Worm (Caenorhabditis elegans): ENCODE measurements around the gene C34D10.1.

C34D10.1 gene

ce11 chrX:8037365-8037764 is 8.1 kb downstream of the C34D10.1 start (continued):
- TF ChIP-seq ztf-25 (GFP tag; IDR thresholded peaks at IDR 0.05) (peak; percentile 66; the same call in 1 of the 2 replicates), attf-6 (GFP tag; IDR thresholded peaks at IDR 0.05) (peak; percentile 31; the same call in 1 of the 2 replicates), Y56A3A.18 (GFP tag; IDR thresholded peaks at IDR 0.05) (0 out of 2 replicates have a peak, but pooled peaks have one; percentile 55)

- no peak for TF ChIP-seq cebp-2 (GFP tag; IDR thresholded peaks at IDR 0.05)
- TF ChIP-seq rcor-1 (GFP tag; IDR thresholded peaks at IDR 0.05): no peak
- TF ChIP-seq let-607 (tag; optimal IDR thresholded peaks at IDR 0.05): no peak
- TF ChIP-seq ztf-18 (tag; optimal IDR thresholded peaks at IDR 0.05): no peak
- no peak for TF ChIP-seq hlh-12 (tag; optimal IDR thresholded peaks at IDR 0.05)
- TF ChIP-seq dpff-1 (tag; optimal IDR thresholded peaks at IDR 0.05): no peak
- no peak for TF ChIP-seq Y56A3A.18 (GFP tag; IDR thresholded peaks at IDR 0.05)
- no peak for TF ChIP-seq lin-40 (tag; optimal IDR thresholded peaks at IDR 0.05)
- no peak for TF ChIP-seq nfyb-1 (GFP tag; IDR thresholded peaks at IDR 0.05)
- TF ChIP-seq attf-3 (GFP tag; conservative IDR thresholded peaks at IDR 0.05): no peak
- no peak for TF ChIP-seq unc-130 (GFP tag; optimal IDR thresholded peaks at IDR 0.05)
- TF ChIP-seq nhr-120 (GFP tag; IDR thresholded peaks at IDR 0.05): no peak
- TF ChIP-seq madf-6 (GFP tag; IDR thresholded peaks at IDR 0.05): no peak
- TF ChIP-seq him-1 (tag; optimal IDR thresholded peaks at IDR 0.05): no peak
Observed at ce11 chrX:8040967-8041366, 11.7 kb downstream of the C34D10.1 start, which contains the start of gene xol-1. Gene xol-1 (plus strand): TSS chrX:8041313.

ce11 chrX:8045152-8045551 is 15.9 kb downstream of the C34D10.1 start, which contains the start of gene C18A11.4:
Gene C18A11.4 (plus strand): TSS chrX:8045518.
- TF ChIP-seq nhr-27 (tag; optimal IDR thresholded peaks at IDR 0.05) (no peak), ceh-27 (GFP tag; optimal IDR thresholded peaks at IDR 0.05) (no peak), nfya-2 (GFP tag; IDR thresholded peaks at IDR 0.05) (no peak), mel-28 (tag; optimal IDR thresholded peaks at IDR 0.05; ENCODE audit: borderline replicate concordance) (no peak), T26A5.8 (tag; optimal IDR thresholded peaks at IDR 0.05) (no peak), lin-54 (GFP tag; optimal IDR thresholded peaks at IDR 0.05) (no peak), efl-1 (GFP tag; optimal IDR thresholded peaks at IDR 0.05) (no peak), F49E8.2 (tag; optimal IDR thresholded peaks at IDR 0.05; ENCODE audit: insufficient read depth) (no peak), ceh-40 (GFP tag; IDR thresholded peaks at IDR 0.05) (no peak), fkh-3 (tag; optimal IDR thresholded peaks at IDR 0.05) (no peak), zim-3 (tag; optimal IDR thresholded peaks at IDR 0.05) (no peak), ZK185.1 (tag; optimal IDR thresholded peaks at IDR 0.05; ENCODE audit: poor library complexity, severe bottlenecking) (no peak), madf-6 (GFP tag; IDR thresholded peaks at IDR 0.05) (no peak), F23B12.7 (tag; optimal IDR thresholded peaks at IDR 0.05; ENCODE audit: insufficient read depth) (no peak), C06A6.2 (GFP tag; conservative IDR thresholded peaks at IDR 0.05) (no peak), egrh-3 (GFP tag; IDR thresholded peaks at IDR 0.05) (no peak), lin-40 (tag; optimal IDR thresholded peaks at IDR 0.05) (no peak), lsy-27 (tag; optimal IDR thresholded peaks at IDR 0.05; ENCODE audit: borderline replicate concordance, insufficient read depth) (no peak), let-607 (tag; optimal IDR thresholded peaks at IDR 0.05) (no peak), F33H1.4 (GFP tag; IDR thresholded peaks at IDR 0.05) (no peak)

ce11 chrX:8048637-8049036 is 19.4 kb downstream of the C34D10.1 start:
- TF ChIP-seq snpc-1.3 (tag; optimal IDR thresholded peaks at IDR 0.05; ENCODE audit: insufficient read depth): no peak
- TF ChIP-seq gei-17 (GFP tag; optimal IDR thresholded peaks at IDR 0.05): peak; percentile 63
- no peak for TF ChIP-seq hrde-1 (tag; optimal IDR thresholded peaks at IDR 0.05; ENCODE audit: borderline replicate concordance)
- peak; percentile 71 for TF ChIP-seq lin-40 (tag; optimal IDR thresholded peaks at IDR 0.05)

Measured in whole organism, young adult.